Fruit fly (Drosophila melanogaster) Kc167 (cell line): Measurements from ENCODE around the gene CG31436.

Source experiments
- insv ChIP-seq: fragments of >200 bp; optimal IDR thresholded peaks from 3 replicates; lab custom pipeline; 2018; ENCODE audit warnings: missing external identifiers
- ttk ChIP-seq: sonication (Bioruptor generic); optimal IDR thresholded peaks from 2 replicates; lab custom pipeline; 2017; ENCODE audit warnings: missing external identifiers

DNA sequence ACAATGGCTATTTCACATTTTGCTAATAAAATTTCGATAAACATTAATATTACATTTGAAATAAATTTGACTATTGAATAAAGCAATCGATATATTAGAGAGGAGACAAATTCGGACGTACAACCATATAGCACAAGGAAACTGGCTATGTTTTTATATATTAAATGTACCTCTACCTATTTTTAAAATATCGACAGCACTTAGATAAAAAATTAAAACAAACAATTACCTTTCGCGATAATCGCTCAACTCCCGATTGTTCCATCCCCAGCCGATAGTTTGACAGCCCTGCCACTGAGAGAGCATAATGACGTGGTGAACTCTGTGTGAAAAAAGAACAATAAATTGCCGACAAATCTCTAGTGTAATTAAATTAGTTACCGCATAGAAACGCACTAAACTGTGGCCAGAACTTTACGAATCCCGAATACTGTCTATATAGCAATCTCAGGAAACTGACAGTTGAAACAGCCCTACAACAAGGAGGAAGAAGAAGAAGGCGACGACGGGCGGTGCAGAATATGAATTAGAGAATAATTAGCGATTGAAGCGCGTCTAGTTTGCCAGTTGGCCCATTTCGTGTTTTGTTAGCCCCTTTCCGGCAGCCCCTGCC, 45.2 kb upstream of the CG31436 start, which contains the start of gene CG11857:
- TF ChIP-seq insv (lab: Kevin White, UChicago): no peak
- TF ChIP-seq ttk (lab: Kevin White, UChicago): no peak
